Worm (Caenorhabditis elegans) whole organism, L4/young adult: ENCODE data around the gene lron-4.
A peak's percentile ranks its signal among the peaks of the same experiment; 100 is the strongest.

Experiments used
- W03F9.2 ChIP-seq: fragments of 150-350 bp; optimal IDR thresholded peaks from 2 replicates; lab custom pipeline; 2014; ENCODE audit warnings: missing biosample characterization, missing genetic modification characterization
- dao-5 ChIP-seq: sonication (generic microtip); optimal IDR thresholded peaks from 2 replicates; lab custom pipeline; 2016; ENCODE audit warnings: missing genotype, missing genetic modification characterization, moderate library complexity, missing compliant biosample characterization
- him-1 ChIP-seq: sonication (generic microtip); optimal IDR thresholded peaks from 2 replicates; lab custom pipeline; 2016; ENCODE audit warnings: missing genotype, missing genetic modification reagents, missing genetic modification characterization, missing compliant biosample characterization

The lron-4 gene

ce11 chrII:8062334-8062791 lies 49.6 kb downstream of the lron-4 start, which contains the start of gene ufd-2:
ufd-2 (plus strand) TSS chrII:8062741.
- TF ChIP-seq him-1 (tag; lab: Kevin White, UChicago): no peak
- TF ChIP-seq W03F9.2 (tag; lab: Kevin White, UChicago): peak; percentile 66
- TF ChIP-seq dao-5: no peak

- TF ChIP-seq dao-5: no peak
- no peak for TF ChIP-seq W03F9.2 (tag; lab: Kevin White, UChicago)
- no peak for TF ChIP-seq him-1 (tag; lab: Kevin White, UChicago)
Observed at ce11 chrII:8059532-8059931, 52.4 kb downstream of the lron-4 start.
